Fruit fly (Drosophila melanogaster): ENCODE measurements around the gene Tango4.

Gene Tango4

dm6 chrX:12050292-12050691 is 29.4 kb downstream of the Tango4 start:
- TF ChIP-seq Lpt (GFP tag; optimal IDR thresholded peaks at IDR 0.05) (no peak), Hr39 (GFP tag; optimal IDR thresholded peaks at IDR 0.05) (no peak), CG3919 (GFP tag; optimal IDR thresholded peaks at IDR 0.05) (no peak), CG10669 (GFP tag; optimal IDR thresholded peaks at IDR 0.05) (no peak), OdsH (GFP tag; optimal IDR thresholded peaks at IDR 0.05) (no peak), dsx (GFP tag; optimal IDR thresholded peaks at IDR 0.05; ENCODE audit: poor library complexity, severe bottlenecking) (no peak), CG1621 (tag; optimal IDR thresholded peaks at IDR 0.05) (no peak)

- no peak for TF ChIP-seq CG8119 (GFP tag; IDR thresholded peaks at IDR 0.05)
- no peak for TF ChIP-seq CG6276 (GFP tag; optimal IDR thresholded peaks at IDR 0.05)
- no peak for TF ChIP-seq spab (GFP tag; optimal IDR thresholded peaks at IDR 0.05)
- no peak for TF ChIP-seq CG10669 (GFP tag; optimal IDR thresholded peaks at IDR 0.05)
Measured at dm6 chrX:12056535-12056934, 35.7 kb downstream of the Tango4 start, which contains the start of gene Uch-L5R. Gene Uch-L5R, minus strand, starts transcription at chrX:12056635.

DNA sequence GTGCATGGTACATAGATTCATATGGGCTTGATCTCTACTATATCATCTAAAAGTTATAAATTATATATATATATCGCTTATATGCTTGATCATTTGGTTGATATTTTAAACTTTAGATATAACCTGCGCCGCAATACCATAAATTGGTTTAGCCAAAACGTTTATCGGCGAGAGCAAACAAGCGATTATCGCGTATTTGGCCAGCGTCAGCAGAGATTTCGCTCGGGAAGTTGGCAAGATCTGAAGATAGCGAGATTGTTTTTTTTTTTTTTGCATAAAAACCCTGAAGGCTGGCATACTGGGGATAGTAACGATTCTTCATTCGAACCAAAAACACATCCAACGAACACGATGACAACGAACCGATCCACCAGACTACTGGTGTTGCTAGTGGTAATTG is 38.6 kb downstream of the Tango4 start, which contains the start of gene Muc11A:
Muc11A (plus strand) TSS at position 301 of the 400 bp plus-strand sequence.
- TF ChIP-seq Gug (GFP tag; IDR thresholded peaks at IDR 0.05), result no peak
- no peak for TF ChIP-seq CG3032 (tag; optimal IDR thresholded peaks at IDR 0.05)
- no peak for TF ChIP-seq CG6276 (GFP tag; optimal IDR thresholded peaks at IDR 0.05)
- TF ChIP-seq Sox14 (GFP tag; optimal IDR thresholded peaks at IDR 0.05), result no peak
- no peak for TF ChIP-seq Sox15 (GFP tag; optimal IDR thresholded peaks at IDR 0.05)

- TF ChIP-seq CG10631 (GFP tag; optimal IDR thresholded peaks at IDR 0.05) (no peak), CG8319 (GFP tag; optimal IDR thresholded peaks at IDR 0.05) (no peak), CG31627 (GFP tag; optimal IDR thresholded peaks at IDR 0.05) (no peak), CG11902 (GFP tag; optimal IDR thresholded peaks at IDR 0.05) (no peak), CG7368 (GFP tag; optimal IDR thresholded peaks at IDR 0.05) (no peak), Met (GFP tag; optimal IDR thresholded peaks at IDR 0.05) (no peak), esn (GFP tag; optimal IDR thresholded peaks at IDR 0.05) (no peak), Hr4 (GFP tag; optimal IDR thresholded peaks at IDR 0.05) (no peak), Hr38 (GFP tag; optimal IDR thresholded peaks at IDR 0.05) (no peak)
Measured at dm6 chrX:12070137-12070536, 49.3 kb downstream of the Tango4 start, which contains the start of gene CG34323. Gene CG34323, plus strand, starts transcription at chrX:12070437.
